Fruit fly (Drosophila melanogaster) whole organism, wandering third instar larva: ENCODE results near the gene Rbfox1.

Experiments used
- Abd-B ChIP-seq: fragments of >200 bp; optimal IDR thresholded peaks from 2 replicates; lab custom pipeline; 2017; ENCODE audit warnings: missing biosample characterization, missing genetic modification characterization
- Dfd ChIP-seq: fragments of >200 bp; optimal IDR thresholded peaks from 2 replicates; lab custom pipeline; 2017; ENCODE audit warnings: missing biosample characterization, missing genetic modification characterization
- Dif ChIP-seq: fragments of 200-275, 200-300 bp; sonication (Bioruptor generic); optimal IDR thresholded peaks from 2 replicates; lab custom pipeline; 2018; ENCODE audit warnings: missing biosample characterization, missing genetic modification characterization; ENCODE audit not compliant: partially characterized antibody
- HLH106 ChIP-seq: fragments of 200-800 bp; optimal IDR thresholded peaks from 3 replicates; lab custom pipeline; 2019; ENCODE audit warnings: missing biosample characterization, mild to moderate bottlenecking, missing genetic modification characterization, moderate library complexity
- Hr78 ChIP-seq: fragments of >200 bp; optimal IDR thresholded peaks from 2 replicates; lab custom pipeline; 2017; ENCODE audit warnings: missing biosample characterization, missing genetic modification characterization
- N ChIP-seq: fragments of >200 bp; optimal IDR thresholded peaks from 2 replicates; lab custom pipeline; 2018; ENCODE audit warnings: missing biosample characterization, missing external identifiers, missing genetic modification characterization
- OdsH ChIP-seq: fragments of 200-800 bp; sonication (Bioruptor generic); optimal IDR thresholded peaks from 2 replicates; lab custom pipeline; 2016; ENCODE audit warnings: missing biosample characterization, mild to moderate bottlenecking, missing genetic modification characterization
- Sp1 ChIP-seq: fragments of 200-800 bp; sonication (Bioruptor generic); optimal IDR thresholded peaks from 3 replicates; lab custom pipeline; 2019; ENCODE audit warnings: missing biosample characterization, mild to moderate bottlenecking, missing genetic modification characterization, moderate library complexity
- dl ChIP-seq, 2 experiments: fragments of 175-275, 200-275 bp in 1 of 2; fragments of 200-275 bp in 1 of 2; sonication (Bioruptor generic); optimal IDR thresholded peaks; lab custom pipeline; 2018; ENCODE audit warnings: mild to moderate bottlenecking in 2 of 2, missing biosample characterization in 2 of 2, missing genetic modification characterization in 2 of 2, moderate library complexity in 2 of 2; ENCODE audit not compliant: partially characterized antibody in 2 of 2, insufficient read depth in 1 of 2
- ey ChIP-seq: fragments of 200-800 bp; sonication (Bioruptor generic); optimal IDR thresholded peaks from 2 replicates; lab custom pipeline; 2016; ENCODE audit warnings: missing biosample characterization, missing genetic modification characterization
- fru ChIP-seq: fragments of 200-800 bp; sonication (Bioruptor generic); optimal IDR thresholded peaks from 3 replicates; lab custom pipeline; 2016; ENCODE audit warnings: missing biosample characterization, mild to moderate bottlenecking, missing genetic modification characterization
- lola ChIP-seq: fragments of >200 bp; optimal IDR thresholded peaks from 2 replicates; lab custom pipeline; 2017; ENCODE audit warnings: missing biosample characterization, missing genetic modification characterization
- pan ChIP-seq: fragments of >200 bp; optimal IDR thresholded peaks from 2 replicates; lab custom pipeline; 2017
- psq ChIP-seq: fragments of 200-800 bp; sonication (Bioruptor generic); optimal IDR thresholded peaks from 3 replicates; lab custom pipeline; 2017; ENCODE audit warnings: missing biosample characterization, mild to moderate bottlenecking, missing genetic modification characterization, moderate library complexity

DNA sequence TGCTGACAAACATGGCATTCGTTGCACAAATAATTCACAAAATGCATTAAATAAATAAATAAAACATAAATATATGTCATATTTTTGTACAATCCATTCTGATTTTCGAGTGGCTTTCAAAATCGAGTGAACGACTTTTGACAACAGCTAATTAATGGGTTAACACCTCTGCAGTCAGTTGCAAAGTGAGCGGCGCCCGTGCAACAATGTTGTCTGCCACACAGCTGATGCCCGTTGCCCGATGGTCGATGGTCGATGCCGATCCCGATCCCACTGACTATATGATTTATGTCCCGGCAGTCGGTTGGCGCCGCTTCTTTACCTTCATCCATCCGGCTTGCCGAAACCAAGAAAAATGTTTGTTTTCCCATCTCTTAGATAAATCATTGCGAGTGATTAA is 22.1 kb upstream of the Rbfox1 start:
- no peak for TF ChIP-seq Dfd
- no peak for TF ChIP-seq OdsH (GFP tag; lab: Kevin White, UChicago)
- no peak for TF ChIP-seq psq (GFP tag; lab: Kevin White, UChicago)
- TF ChIP-seq Abd-B (GFP tag; lab: Kevin White, UChicago): no peak
- no peak for TF ChIP-seq HLH106 (tag; lab: Kevin White, UChicago)
- no peak for TF ChIP-seq ey (GFP tag; lab: Kevin White, UChicago)
- no peak for TF ChIP-seq N (GFP tag; lab: Kevin White, UChicago)
- no peak for TF ChIP-seq fru (GFP tag; lab: Kevin White, UChicago)
- TF ChIP-seq pan (lab: Kevin White, UChicago): no peak
- no peak for TF ChIP-seq Hr78 (GFP tag; lab: Kevin White, UChicago)
- no peak for TF ChIP-seq lola
- no peak for TF ChIP-seq dl (GFP tag; optimal IDR thresholded peaks at IDR 0.05; lab: Kevin White, UChicago; ENCODE audit: insufficient read depth in 1 of 2, partially characterized antibody in 2 of 2)
- TF ChIP-seq Sp1 (GFP tag; lab: Kevin White, UChicago): no peak
- TF ChIP-seq Dif (GFP tag; lab: Kevin White, UChicago): no peak
